Worm (Caenorhabditis elegans) whole organism, early embryonic: Measurements from ENCODE around the gene F38A1.8.

Experiments used
- B0310.2 ChIP-seq: sonication (generic microtip); optimal IDR thresholded peaks from 2 replicates; lab custom pipeline; 2016; ENCODE audit warnings: mild to moderate bottlenecking, missing genetic modification characterization, missing compliant biosample characterization
- F13C5.2 ChIP-seq: sonication (generic microtip); optimal IDR thresholded peaks from 2 replicates; lab custom pipeline; 2017; ENCODE audit warnings: mild to moderate bottlenecking, missing genetic modification characterization, inconsistent platforms, missing compliant biosample characterization
- aly-1 ChIP-seq: sonication (generic microtip); optimal IDR thresholded peaks from 2 replicates; lab custom pipeline; 2016; ENCODE audit warnings: missing genetic modification characterization, missing compliant biosample characterization
- ama-1 ChIP-seq: fragments of 150-350 bp; optimal IDR thresholded peaks from 2 replicates; lab custom pipeline; 2014
- ceh-13 ChIP-seq: fragments of 200-800 bp; sonication (Bioruptor generic); optimal IDR thresholded peaks from 2 replicates; lab custom pipeline; 2018; ENCODE audit warnings: mild to moderate bottlenecking, missing genetic modification characterization, missing compliant biosample characterization
- ceh-36 ChIP-seq: sonication (generic microtip); optimal IDR thresholded peaks from 2 replicates; lab custom pipeline; 2016; ENCODE audit warnings: missing genetic modification characterization, inconsistent platforms, missing compliant biosample characterization
- ets-7 ChIP-seq: sonication (generic microtip); optimal IDR thresholded peaks from 2 replicates; lab custom pipeline; 2016; ENCODE audit warnings: missing genotype, missing genetic modification characterization, missing compliant biosample characterization
- flt-1 ChIP-seq: fragments of 200-800 bp; sonication (Bioruptor generic); IDR thresholded peaks from 2 replicates; pipeline ENCODE4 v1.3.6; 2022; ENCODE audit warnings: missing genetic modification characterization, missing compliant biosample characterization
- hmbx-1 ChIP-seq: sonication (generic microtip); optimal IDR thresholded peaks from 2 replicates; lab custom pipeline; 2016; ENCODE audit warnings: mild to moderate bottlenecking, missing genetic modification characterization, missing compliant biosample characterization
- hmg-4 ChIP-seq: fragments of 200-800 bp; sonication (Bioruptor generic); optimal IDR thresholded peaks from 2 replicates; lab custom pipeline; 2018; ENCODE audit warnings: mild to moderate bottlenecking, missing genetic modification characterization, missing compliant biosample characterization
- hnd-1 ChIP-seq: sonication (generic microtip); optimal IDR thresholded peaks from 2 replicates; lab custom pipeline; 2016; ENCODE audit warnings: missing genetic modification characterization, missing compliant biosample characterization
- pes-1 ChIP-seq: fragments of 200-800 bp; sonication (Bioruptor generic); IDR thresholded peaks from 2 replicates; pipeline ENCODE4 v1.3.6; 2022; ENCODE audit warnings: missing genetic modification reagents, missing genetic modification characterization, missing compliant biosample characterization
- scrt-1 ChIP-seq: fragments of 200-800 bp; sonication (Bioruptor generic); IDR thresholded peaks from 2 replicates; pipeline ENCODE4 v1.3.6; 2022; ENCODE audit warnings: missing genetic modification characterization, missing compliant biosample characterization
- sea-1 ChIP-seq: fragments of 200-800 bp; sonication (Bioruptor generic); conservative IDR thresholded peaks from 2 replicates; pipeline ENCODE4 v1.3.6; 2022; ENCODE audit warnings: missing genetic modification characterization, missing compliant biosample characterization
- tbx-11 ChIP-seq: fragments of 200-800 bp; sonication (Bioruptor generic); IDR thresholded peaks from 2 replicates; pipeline ENCODE4 v1.3.6; 2022; ENCODE audit warnings: missing genetic modification characterization, missing compliant biosample characterization
- tbx-37 ChIP-seq: fragments of 200-800 bp; sonication (Bioruptor generic); conservative IDR thresholded peaks from 2 replicates; pipeline ENCODE4 v1.3.6; 2022; ENCODE audit warnings: missing genetic modification reagents, missing genetic modification characterization, missing compliant biosample characterization
- tra-4 ChIP-seq: sonication (generic microtip); optimal IDR thresholded peaks from 2 replicates; lab custom pipeline; 2017; ENCODE audit warnings: missing genetic modification characterization, missing compliant biosample characterization

Gene F38A1.8

DNA sequence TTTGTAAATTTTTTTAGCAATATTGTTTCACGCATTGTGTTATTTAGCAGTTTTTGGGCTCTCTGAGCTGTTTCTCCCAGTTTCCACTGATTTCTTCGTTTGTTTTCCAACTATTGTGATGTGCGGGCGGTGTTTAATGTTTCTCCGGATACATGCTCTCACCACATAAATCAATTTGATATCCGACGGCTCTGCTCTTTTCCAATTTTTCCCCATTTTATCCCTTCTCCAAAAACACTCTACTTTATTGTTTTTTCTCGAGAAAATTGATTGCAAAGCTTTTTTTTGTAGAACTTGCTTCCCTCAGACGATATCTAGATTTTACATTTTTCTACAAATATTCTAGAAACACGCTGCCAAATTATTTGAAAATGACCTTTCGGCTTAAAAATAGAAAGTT is 24.1 kb downstream of the F38A1.8 start:
- TF ChIP-seq hmg-4 (GFP tag; lab: Kevin White, UChicago) (no peak), hnd-1 (no peak), flt-1 (GFP tag; lab: Robert Waterston, UW) (no peak), ets-7 (tag; lab: Kevin White, UChicago) (no peak)

ce11 chrIV:1213192-1213591 is 26.5 kb downstream of the F38A1.8 start:
- TF ChIP-seq ceh-36 (tag; lab: Kevin White, UChicago) (no peak), hmbx-1 (tag; lab: Kevin White, UChicago) (no peak), pes-1 (GFP tag; lab: Robert Waterston, UW) (no peak), sea-1 (GFP tag; lab: Robert Waterston, UW) (no peak), aly-1 (tag; lab: Kevin White, UChicago) (no peak), flt-1 (GFP tag; lab: Robert Waterston, UW) (no peak), B0310.2 (tag; lab: Kevin White, UChicago) (no peak), scrt-1 (GFP tag; lab: Robert Waterston, UW) (no peak), tbx-37 (no peak), ceh-13 (GFP tag; lab: Kevin White, UChicago) (no peak), tbx-11 (GFP tag; lab: Robert Waterston, UW) (no peak), ama-1 (lab: Kevin White, UChicago) (no peak), tra-4 (tag; lab: Kevin White, UChicago) (no peak), F13C5.2 (no peak)

DNA sequence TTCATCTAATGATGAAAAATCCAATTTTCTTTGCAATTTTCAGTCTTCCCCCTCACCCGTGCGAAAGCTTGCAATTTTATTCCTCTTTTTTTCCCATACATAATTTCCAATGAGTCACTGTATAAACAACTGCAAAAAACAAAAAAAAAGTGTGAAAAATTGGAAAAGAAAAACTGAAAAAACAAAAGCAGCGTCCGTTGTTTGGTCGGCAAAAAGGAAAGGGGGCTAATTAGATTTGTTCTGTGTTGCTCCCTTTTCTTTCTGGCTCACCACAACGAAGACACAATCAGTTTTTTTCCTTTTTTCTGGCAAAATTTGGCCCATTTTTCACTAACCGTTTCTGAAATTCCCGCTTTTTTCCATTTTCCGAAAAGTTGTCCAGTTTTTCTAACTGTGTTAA is 27.3 kb downstream of the F38A1.8 start:
- no peak for TF ChIP-seq pes-1 (GFP tag; lab: Robert Waterston, UW)

- no peak for TF ChIP-seq B0310.2 (tag; lab: Kevin White, UChicago)
- TF ChIP-seq hmg-4 (GFP tag; lab: Kevin White, UChicago): no peak
- no peak for TF ChIP-seq ama-1 (lab: Kevin White, UChicago)
- no peak for TF ChIP-seq tbx-11 (GFP tag; lab: Robert Waterston, UW)
- TF ChIP-seq flt-1 (GFP tag; lab: Robert Waterston, UW): no peak
- TF ChIP-seq tra-4 (tag; lab: Kevin White, UChicago): no peak
- no peak for TF ChIP-seq F13C5.2
- no peak for TF ChIP-seq hnd-1
- no peak for TF ChIP-seq ceh-36 (tag; lab: Kevin White, UChicago)
- no peak for TF ChIP-seq ets-7 (tag; lab: Kevin White, UChicago)
- no peak for TF ChIP-seq hmbx-1 (tag; lab: Kevin White, UChicago)
- no peak for TF ChIP-seq ceh-13 (GFP tag; lab: Kevin White, UChicago)
- no peak for TF ChIP-seq scrt-1 (GFP tag; lab: Robert Waterston, UW)
- TF ChIP-seq aly-1 (tag; lab: Kevin White, UChicago): no peak
Observed at ce11 chrIV:1211902-1212301, 27.8 kb downstream of the F38A1.8 start.

DNA sequence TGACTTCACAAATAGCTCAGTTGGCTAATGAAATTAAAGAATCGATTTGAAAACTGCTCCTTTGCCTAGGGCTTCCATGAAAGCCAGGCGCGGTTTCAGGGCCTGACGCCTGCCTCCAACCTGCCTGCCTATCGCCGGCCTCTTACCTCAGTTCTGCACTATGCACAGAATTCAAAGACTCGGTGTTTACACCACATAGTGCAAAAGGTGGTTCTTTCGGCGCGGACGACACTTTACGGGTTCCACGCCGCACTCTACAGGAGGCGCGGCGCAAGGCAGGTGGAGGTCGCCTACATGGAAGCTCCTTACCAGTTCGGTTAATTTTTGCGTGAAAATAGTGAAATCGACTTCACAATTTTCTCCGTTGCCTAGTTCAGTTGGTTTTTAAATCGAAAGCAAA is 29.8 kb downstream of the F38A1.8 start:
- TF ChIP-seq hmg-4 (GFP tag; lab: Kevin White, UChicago) (no peak), scrt-1 (GFP tag; lab: Robert Waterston, UW) (no peak), hmbx-1 (tag; lab: Kevin White, UChicago) (no peak)

DNA sequence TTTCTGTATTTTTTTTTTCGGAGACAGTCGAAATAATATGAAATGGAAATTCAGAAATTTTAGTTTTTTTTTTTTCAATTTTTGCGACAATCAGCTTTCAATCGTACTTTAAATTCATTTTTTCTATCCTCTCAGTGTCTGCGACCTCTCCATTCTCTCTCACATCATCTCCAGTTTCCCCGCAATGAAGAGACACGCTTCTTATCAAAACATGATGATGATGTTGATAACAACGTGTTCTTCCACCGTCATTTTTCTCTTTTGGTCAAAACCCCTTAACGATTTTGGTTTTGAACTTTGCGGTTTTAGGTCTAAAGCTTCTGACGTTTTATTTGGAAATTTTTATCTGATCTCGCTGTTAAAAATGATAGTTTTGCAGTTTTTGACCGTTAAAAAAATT is 30.3 kb downstream of the F38A1.8 start:
- no peak for TF ChIP-seq tra-4 (tag; lab: Kevin White, UChicago)
- TF ChIP-seq ceh-13 (GFP tag; lab: Kevin White, UChicago): no peak
- TF ChIP-seq ama-1 (lab: Kevin White, UChicago): no peak
- no peak for TF ChIP-seq pes-1 (GFP tag; lab: Robert Waterston, UW)
- no peak for TF ChIP-seq tbx-37
- no peak for TF ChIP-seq F13C5.2
- TF ChIP-seq hmg-4 (GFP tag; lab: Kevin White, UChicago): no peak
- TF ChIP-seq hmbx-1 (tag; lab: Kevin White, UChicago): no peak
- no peak for TF ChIP-seq scrt-1 (GFP tag; lab: Robert Waterston, UW)
- no peak for TF ChIP-seq aly-1 (tag; lab: Kevin White, UChicago)
- TF ChIP-seq hnd-1: no peak
- no peak for TF ChIP-seq tbx-11 (GFP tag; lab: Robert Waterston, UW)

DNA sequence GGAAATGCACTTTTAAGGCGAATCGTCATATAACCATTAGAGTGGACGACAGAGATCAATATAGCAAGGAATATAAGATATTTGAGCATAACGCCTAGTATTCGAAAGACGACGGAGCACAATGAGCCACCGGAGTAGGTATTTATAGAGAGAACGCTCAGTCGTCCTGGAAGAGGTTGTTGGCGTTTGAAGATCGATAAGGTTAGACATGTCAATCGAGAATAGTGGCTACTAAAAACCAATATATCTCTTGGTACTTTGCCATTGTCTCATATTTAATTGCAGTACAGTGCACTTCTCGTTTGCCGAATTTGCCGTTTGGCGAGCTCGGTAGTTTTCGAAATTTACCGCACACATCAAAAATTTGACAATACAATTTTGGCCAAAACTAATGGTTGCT is 31.7 kb downstream of the F38A1.8 start, which contains the start of gene dsl-1:
Gene dsl-1 (minus strand): TSS at position 101 of the 400 bp plus-strand sequence.
- TF ChIP-seq tra-4 (tag; lab: Kevin White, UChicago) (no peak), scrt-1 (GFP tag; lab: Robert Waterston, UW) (no peak), tbx-11 (GFP tag; lab: Robert Waterston, UW) (no peak), F13C5.2 (no peak), ets-7 (tag; lab: Kevin White, UChicago) (no peak), pes-1 (GFP tag; lab: Robert Waterston, UW) (no peak), hnd-1 (no peak), ceh-13 (GFP tag; lab: Kevin White, UChicago) (no peak), ama-1 (lab: Kevin White, UChicago) (no peak), flt-1 (GFP tag; lab: Robert Waterston, UW) (no peak), hmg-4 (GFP tag; lab: Kevin White, UChicago) (no peak), sea-1 (GFP tag; lab: Robert Waterston, UW) (no peak), tbx-37 (no peak), ceh-36 (tag; lab: Kevin White, UChicago) (no peak), hmbx-1 (tag; lab: Kevin White, UChicago) (no peak)

ce11 chrIV:1204870-1205269 is 34.8 kb downstream of the F38A1.8 start, which contains the start of gene dsl-2:
Gene dsl-2 (minus strand): TSS chrIV:1204970.
- TF ChIP-seq aly-1 (tag; lab: Kevin White, UChicago) (no peak), hnd-1 (no peak), ama-1 (lab: Kevin White, UChicago) (no peak), flt-1 (GFP tag; lab: Robert Waterston, UW) (no peak), sea-1 (GFP tag; lab: Robert Waterston, UW) (no peak)
